Fruit fly (Drosophila melanogaster): ENCODE measurements around the gene CG32988.
A peak's percentile ranks its signal among the peaks of the same experiment; 100 is the strongest.

The CG32988 gene

DNA sequence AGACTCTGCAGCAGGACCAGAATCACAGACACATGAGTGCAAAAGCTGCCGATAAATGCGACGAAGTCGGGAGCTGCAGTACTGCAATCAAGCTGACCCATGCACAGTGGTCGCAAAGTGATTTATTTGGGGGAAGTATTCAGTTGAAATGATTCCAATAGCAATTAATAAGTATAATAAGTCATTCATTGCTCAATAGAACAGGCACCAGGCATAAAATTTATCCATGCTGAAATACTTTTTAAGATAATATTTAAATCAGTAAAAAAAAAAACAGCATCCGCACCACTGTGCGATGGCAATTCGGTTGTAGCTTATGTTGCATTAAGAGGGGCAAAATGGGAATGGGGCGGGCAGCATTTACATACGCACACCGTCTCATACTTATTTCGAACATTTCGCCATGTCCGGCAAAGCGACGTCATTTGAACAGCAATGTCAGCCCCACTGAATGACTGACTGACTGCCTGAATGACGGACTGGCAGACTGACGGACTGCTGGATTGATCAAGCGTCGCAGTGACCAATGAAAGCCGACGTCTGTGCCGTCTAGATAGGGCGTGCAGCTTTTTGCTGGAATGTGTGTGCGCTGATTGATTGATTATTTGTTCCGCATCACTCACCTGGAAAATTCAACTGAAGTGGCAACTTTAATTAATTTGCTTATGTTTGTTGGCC lies 29.7 kb upstream of the CG32988 start (continued):
- TF ChIP-seq Gsc (GFP tag; IDR thresholded peaks at IDR 0.05) = no peak
- no peak for TF ChIP-seq MBD-R2 (GFP tag; IDR thresholded peaks at IDR 0.05)
- TF ChIP-seq CG15601 (tag; optimal IDR thresholded peaks at IDR 0.05) = no peak
- TF ChIP-seq yki (optimal IDR thresholded peaks at IDR 0.05) = no peak
- TF ChIP-seq bab2 (GFP tag; optimal IDR thresholded peaks at IDR 0.05) = peak; percentile 66
- TF ChIP-seq ac (GFP tag; optimal IDR thresholded peaks at IDR 0.05) = no peak
- no peak for TF ChIP-seq zen2 (GFP tag; IDR thresholded peaks at IDR 0.05; ENCODE audit: partially characterized antibody)
- TF ChIP-seq shn (GFP tag; optimal IDR thresholded peaks at IDR 0.05) = peak; percentile 18
- peak; percentile 37 for TF ChIP-seq CG11723 (GFP tag; optimal IDR thresholded peaks at IDR 0.05)
- TF ChIP-seq ERR (GFP tag; optimal IDR thresholded peaks at IDR 0.05) = no peak
- TF ChIP-seq Jarid2 (GFP tag; optimal IDR thresholded peaks at IDR 0.05) = peak; percentile 32
- TF ChIP-seq cwo (GFP tag; optimal IDR thresholded peaks at IDR 0.05) = no peak
- no peak for TF ChIP-seq B-H2 (GFP tag; optimal IDR thresholded peaks at IDR 0.05)
- peak; percentile 58 for TF ChIP-seq CG4404 (GFP tag; IDR thresholded peaks at IDR 0.05)
- peak; percentile 77 for TF ChIP-seq CG7839 (tag; optimal IDR thresholded peaks at IDR 0.05)
- peak; percentile 32 for TF ChIP-seq CG2678 (tag; optimal IDR thresholded peaks at IDR 0.05)
- TF ChIP-seq pita (GFP tag; optimal IDR thresholded peaks at IDR 0.05) = no peak
- TF ChIP-seq CG33557 (GFP tag; optimal IDR thresholded peaks at IDR 0.05) = no peak
- peak; percentile 46 for TF ChIP-seq CG13775 (GFP tag; optimal IDR thresholded peaks at IDR 0.05)
- peak; percentile 49; the same call in 1 of the 3 replicates for TF ChIP-seq CG3726 (GFP tag; IDR thresholded peaks at IDR 0.05)
- peak; percentile 72 for TF ChIP-seq CG11456 (GFP tag; IDR thresholded peaks at IDR 0.05)
- TF ChIP-seq CG4820 (GFP tag; optimal IDR thresholded peaks at IDR 0.05) = peak; percentile 87
- TF ChIP-seq slou (GFP tag; optimal IDR thresholded peaks at IDR 0.05) = peak; percentile 31
- TF ChIP-seq fru (optimal IDR thresholded peaks at IDR 0.05) = no peak
- TF ChIP-seq repo (GFP tag; optimal IDR thresholded peaks at IDR 0.05) = peak; percentile 30
- peak; percentile 34 for TF ChIP-seq CG9437 (GFP tag; optimal IDR thresholded peaks at IDR 0.05)
- TF ChIP-seq crp (GFP tag; optimal IDR thresholded peaks at IDR 0.05) = no peak
- TF ChIP-seq CG12104 (GFP tag; optimal IDR thresholded peaks at IDR 0.05) = peak; percentile 44
- TF ChIP-seq CG30431 (GFP tag; optimal IDR thresholded peaks at IDR 0.05) = peak; percentile 57
- TF ChIP-seq pho (GFP tag; optimal IDR thresholded peaks at IDR 0.05) = no peak
- TF ChIP-seq pzg (GFP tag; optimal IDR thresholded peaks at IDR 0.05) = no peak
- TF ChIP-seq tx (GFP tag; optimal IDR thresholded peaks at IDR 0.05) = no peak
- TF ChIP-seq fd3F (GFP tag; optimal IDR thresholded peaks at IDR 0.05) = no peak
- TF ChIP-seq wek (GFP tag; optimal IDR thresholded peaks at IDR 0.05) = no peak
- no peak for TF ChIP-seq CG7987 (GFP tag; optimal IDR thresholded peaks at IDR 0.05)
- peak; percentile 76 for TF ChIP-seq gem (tag; optimal IDR thresholded peaks at IDR 0.05)
- TF ChIP-seq BEAF-32 (GFP tag; optimal IDR thresholded peaks at IDR 0.05) = no peak
- no peak; the same call in 1 of the 2 replicates for TF ChIP-seq CG17612 (GFP tag; IDR thresholded peaks at IDR 0.05)
- TF ChIP-seq sug (tag; optimal IDR thresholded peaks at IDR 0.05) = no peak
- peak; percentile 21; the same call in 1 of the 2 replicates for TF ChIP-seq Rfx (GFP tag; IDR thresholded peaks at IDR 0.05)
- no peak for TF ChIP-seq amos (GFP tag; IDR thresholded peaks at IDR 0.05; ENCODE audit: partially characterized antibody)
- peak; percentile 75 for TF ChIP-seq ap (GFP tag; IDR thresholded peaks at IDR 0.05)
- TF ChIP-seq dysf (GFP tag; IDR thresholded peaks at IDR 0.05) = peak; percentile 71
- no peak for TF ChIP-seq p53 (GFP tag; optimal IDR thresholded peaks at IDR 0.05)
- no peak for TF ChIP-seq Poxn (GFP tag; IDR thresholded peaks at IDR 0.05)
- TF ChIP-seq dmrt99B (tag; optimal IDR thresholded peaks at IDR 0.05) = peak; percentile 83
- no peak for TF ChIP-seq Fer3 (tag; optimal IDR thresholded peaks at IDR 0.05)
- TF ChIP-seq Hr51 (GFP tag; optimal IDR thresholded peaks at IDR 0.05) = peak in 1 of 2 experiments; percentile 68
- TF ChIP-seq pum (GFP tag; optimal IDR thresholded peaks at IDR 0.05) = peak; percentile 71
- TF ChIP-seq NFAT (GFP tag; IDR thresholded peaks at IDR 0.05) = no peak
